Worm (Caenorhabditis elegans) whole organism, early embryonic: ENCODE results near the gene srg-64.

Source experiments
- B0310.2 ChIP-seq: sonication (generic microtip); optimal IDR thresholded peaks from 2 replicates; lab custom pipeline; 2016; ENCODE audit warnings: mild to moderate bottlenecking, missing genetic modification characterization, missing compliant biosample characterization
- F13C5.2 ChIP-seq: sonication (generic microtip); optimal IDR thresholded peaks from 2 replicates; lab custom pipeline; 2017; ENCODE audit warnings: mild to moderate bottlenecking, missing genetic modification characterization, inconsistent platforms, missing compliant biosample characterization
- aly-1 ChIP-seq: sonication (generic microtip); optimal IDR thresholded peaks from 2 replicates; lab custom pipeline; 2016; ENCODE audit warnings: missing genetic modification characterization, missing compliant biosample characterization
- ama-1 ChIP-seq: fragments of 150-350 bp; optimal IDR thresholded peaks from 2 replicates; lab custom pipeline; 2014
- ceh-13 ChIP-seq: fragments of 200-800 bp; sonication (Bioruptor generic); optimal IDR thresholded peaks from 2 replicates; lab custom pipeline; 2018; ENCODE audit warnings: mild to moderate bottlenecking, missing genetic modification characterization, missing compliant biosample characterization
- ceh-36 ChIP-seq: sonication (generic microtip); optimal IDR thresholded peaks from 2 replicates; lab custom pipeline; 2016; ENCODE audit warnings: missing genetic modification characterization, inconsistent platforms, missing compliant biosample characterization
- ets-7 ChIP-seq: sonication (generic microtip); optimal IDR thresholded peaks from 2 replicates; lab custom pipeline; 2016; ENCODE audit warnings: missing genotype, missing genetic modification characterization, missing compliant biosample characterization
- flt-1 ChIP-seq: fragments of 200-800 bp; sonication (Bioruptor generic); IDR thresholded peaks from 2 replicates; pipeline ENCODE4 v1.3.6; 2022; ENCODE audit warnings: missing genetic modification characterization, missing compliant biosample characterization
- hmbx-1 ChIP-seq: sonication (generic microtip); optimal IDR thresholded peaks from 2 replicates; lab custom pipeline; 2016; ENCODE audit warnings: mild to moderate bottlenecking, missing genetic modification characterization, missing compliant biosample characterization
- hmg-4 ChIP-seq: fragments of 200-800 bp; sonication (Bioruptor generic); optimal IDR thresholded peaks from 2 replicates; lab custom pipeline; 2018; ENCODE audit warnings: mild to moderate bottlenecking, missing genetic modification characterization, missing compliant biosample characterization
- hnd-1 ChIP-seq: sonication (generic microtip); optimal IDR thresholded peaks from 2 replicates; lab custom pipeline; 2016; ENCODE audit warnings: missing genetic modification characterization, missing compliant biosample characterization
- pes-1 ChIP-seq: fragments of 200-800 bp; sonication (Bioruptor generic); IDR thresholded peaks from 2 replicates; pipeline ENCODE4 v1.3.6; 2022; ENCODE audit warnings: missing genetic modification reagents, missing genetic modification characterization, missing compliant biosample characterization
- scrt-1 ChIP-seq: fragments of 200-800 bp; sonication (Bioruptor generic); IDR thresholded peaks from 2 replicates; pipeline ENCODE4 v1.3.6; 2022; ENCODE audit warnings: missing genetic modification characterization, missing compliant biosample characterization
- sea-1 ChIP-seq: fragments of 200-800 bp; sonication (Bioruptor generic); conservative IDR thresholded peaks from 2 replicates; pipeline ENCODE4 v1.3.6; 2022; ENCODE audit warnings: missing genetic modification characterization, missing compliant biosample characterization
- tbx-11 ChIP-seq: fragments of 200-800 bp; sonication (Bioruptor generic); IDR thresholded peaks from 2 replicates; pipeline ENCODE4 v1.3.6; 2022; ENCODE audit warnings: missing genetic modification characterization, missing compliant biosample characterization
- tbx-37 ChIP-seq: fragments of 200-800 bp; sonication (Bioruptor generic); conservative IDR thresholded peaks from 2 replicates; pipeline ENCODE4 v1.3.6; 2022; ENCODE audit warnings: missing genetic modification reagents, missing genetic modification characterization, missing compliant biosample characterization
- tra-4 ChIP-seq: sonication (generic microtip); optimal IDR thresholded peaks from 2 replicates; lab custom pipeline; 2017; ENCODE audit warnings: missing genetic modification characterization, missing compliant biosample characterization

Gene srg-64

ce11 chrX:15740526-15740925, at the start of gene srg-64:
srg-64 (minus strand) TSS chrX:15740626.
- no peak for TF ChIP-seq aly-1 (tag; lab: Kevin White, UChicago)
- TF ChIP-seq F13C5.2: no peak
- no peak for TF ChIP-seq ceh-36 (tag; lab: Kevin White, UChicago)
- TF ChIP-seq pes-1: no peak
- no peak for TF ChIP-seq hnd-1 (tag; lab: Kevin White, UChicago)

- TF ChIP-seq pes-1: no peak
- TF ChIP-seq hmbx-1: no peak
- no peak for TF ChIP-seq F13C5.2
- no peak for TF ChIP-seq ama-1
- TF ChIP-seq scrt-1 (GFP tag; lab: Robert Waterston, UW): no peak
- TF ChIP-seq ceh-13 (GFP tag; lab: Kevin White, UChicago): no peak
- TF ChIP-seq ets-7 (tag; lab: Kevin White, UChicago): no peak
- TF ChIP-seq flt-1 (GFP tag; lab: Robert Waterston, UW): no peak
- TF ChIP-seq ceh-36 (tag; lab: Kevin White, UChicago): no peak
- TF ChIP-seq B0310.2 (tag; lab: Kevin White, UChicago): no peak
- no peak for TF ChIP-seq tbx-11 (GFP tag; lab: Robert Waterston, UW)
- TF ChIP-seq aly-1 (tag; lab: Kevin White, UChicago): no peak
These were observed 46.3 kb upstream of the srg-64 start, which contains the start of gene Y7A5A.5 for ce11 chrX:15786726-15787125. Y7A5A.5 (minus strand) TSS chrX:15786826.

- no peak for TF ChIP-seq pes-1
- no peak for TF ChIP-seq tbx-37 (GFP tag; lab: Robert Waterston, UW)
- TF ChIP-seq tra-4: no peak
- TF ChIP-seq F13C5.2: no peak
- TF ChIP-seq ceh-13 (GFP tag; lab: Kevin White, UChicago): no peak
- no peak for TF ChIP-seq aly-1 (tag; lab: Kevin White, UChicago)
- TF ChIP-seq hmbx-1: no peak
- TF ChIP-seq ama-1: no peak
- TF ChIP-seq tbx-11 (GFP tag; lab: Robert Waterston, UW): no peak
- TF ChIP-seq hmg-4 (GFP tag; lab: Kevin White, UChicago): no peak
- no peak for TF ChIP-seq sea-1 (GFP tag; lab: Robert Waterston, UW)
- no peak for TF ChIP-seq ceh-36 (tag; lab: Kevin White, UChicago)
- TF ChIP-seq B0310.2 (tag; lab: Kevin White, UChicago): no peak
- TF ChIP-seq ets-7 (tag; lab: Kevin White, UChicago): no peak
- TF ChIP-seq flt-1 (GFP tag; lab: Robert Waterston, UW): no peak
- no peak for TF ChIP-seq hnd-1 (tag; lab: Kevin White, UChicago)
These were observed 44.1 kb upstream of the srg-64 start, which contains the start of gene Y7A5A.3 for ce11 chrX:15784570-15784969. Y7A5A.3 (minus strand) TSS chrX:15784670.

ce11 chrX:15782027-15782426, 41.6 kb upstream of the srg-64 start, which contains the start of gene Y7A5A.24:
Y7A5A.24 (minus strand) TSS chrX:15782127.
- TF ChIP-seq hmbx-1 (no peak), F13C5.2 (no peak), hmg-4 (GFP tag; lab: Kevin White, UChicago) (no peak), hnd-1 (tag; lab: Kevin White, UChicago) (no peak), tbx-37 (GFP tag; lab: Robert Waterston, UW) (no peak), scrt-1 (GFP tag; lab: Robert Waterston, UW) (no peak), aly-1 (tag; lab: Kevin White, UChicago) (no peak)

- TF ChIP-seq hmbx-1: no peak
- no peak for TF ChIP-seq ceh-13 (GFP tag; lab: Kevin White, UChicago)
- TF ChIP-seq ets-7 (tag; lab: Kevin White, UChicago): no peak
- TF ChIP-seq ama-1: no peak
- no peak for TF ChIP-seq tbx-37 (GFP tag; lab: Robert Waterston, UW)
- no peak for TF ChIP-seq tra-4
- no peak for TF ChIP-seq ceh-36 (tag; lab: Kevin White, UChicago)
- no peak for TF ChIP-seq hnd-1 (tag; lab: Kevin White, UChicago)
- TF ChIP-seq flt-1 (GFP tag; lab: Robert Waterston, UW): no peak
- no peak for TF ChIP-seq tbx-11 (GFP tag; lab: Robert Waterston, UW)
These were observed 39.1 kb upstream of the srg-64 start for ce11 chrX:15779503-15779902.

- TF ChIP-seq scrt-1 (GFP tag; lab: Robert Waterston, UW) (no peak), B0310.2 (tag; lab: Kevin White, UChicago) (no peak), ceh-36 (tag; lab: Kevin White, UChicago) (no peak), aly-1 (tag; lab: Kevin White, UChicago) (no peak), ceh-13 (GFP tag; lab: Kevin White, UChicago) (no peak), tbx-37 (GFP tag; lab: Robert Waterston, UW) (no peak), hmg-4 (GFP tag; lab: Kevin White, UChicago) (no peak), sea-1 (GFP tag; lab: Robert Waterston, UW) (no peak), F13C5.2 (no peak), hnd-1 (tag; lab: Kevin White, UChicago) (no peak), ama-1 (no peak), tbx-11 (GFP tag; lab: Robert Waterston, UW) (no peak), flt-1 (GFP tag; lab: Robert Waterston, UW) (no peak)
These were observed 33.0 kb upstream of the srg-64 start, which contains the start of gene Y7A5A.13 for ce11 chrX:15773262-15773908. Y7A5A.13 (plus strand) TSS chrX:15773858.

ce11 chrX:15772674-15773073, 32.2 kb upstream of the srg-64 start, which contains the start of gene Y7A5A.2:
Y7A5A.2 (minus strand) TSS chrX:15772735.
- TF ChIP-seq ets-7 (tag; lab: Kevin White, UChicago) (no peak), F13C5.2 (no peak), B0310.2 (tag; lab: Kevin White, UChicago) (no peak), scrt-1 (GFP tag; lab: Robert Waterston, UW) (no peak), ama-1 (no peak), ceh-13 (GFP tag; lab: Kevin White, UChicago) (no peak), aly-1 (tag; lab: Kevin White, UChicago) (no peak), hmg-4 (GFP tag; lab: Kevin White, UChicago) (no peak)
